Worm (Caenorhabditis elegans) whole organism, L3 larva: ENCODE measurements around the gene Y57G7A.6.

Source experiments
- R02D3.7 ChIP-seq: fragments of 150-350 bp; optimal IDR thresholded peaks from 2 replicates; lab custom pipeline; 2014; ENCODE audit warnings: missing biosample characterization, missing genetic modification characterization
- ZK546.5 ChIP-seq: sonication (generic microtip); optimal IDR thresholded peaks from 2 replicates; lab custom pipeline; 2017; ENCODE audit warnings: missing biosample characterization, missing genetic modification characterization
- ama-1 ChIP-seq: fragments of 150-350 bp; optimal IDR thresholded peaks from 2 replicates; lab custom pipeline; 2018
- ceh-16 ChIP-seq: sonication (generic microtip); optimal IDR thresholded peaks from 2 replicates; lab custom pipeline; 2017; ENCODE audit warnings: missing biosample characterization, missing genetic modification characterization
- ceh-28 ChIP-seq: fragments of 150-350 bp; optimal IDR thresholded peaks from 2 replicates; lab custom pipeline; 2014; ENCODE audit warnings: missing biosample characterization, missing genetic modification reagents, missing genetic modification characterization
- ceh-82 ChIP-seq: fragments of 150-350 bp; optimal IDR thresholded peaks from 2 replicates; lab custom pipeline; 2014; ENCODE audit warnings: missing biosample characterization, missing genetic modification characterization
- ceh-9 ChIP-seq: sonication (generic microtip); optimal IDR thresholded peaks from 2 replicates; lab custom pipeline; 2018; ENCODE audit warnings: missing biosample characterization, missing genetic modification characterization
- daf-12 ChIP-seq: fragments of 150-350 bp; optimal IDR thresholded peaks from 2 replicates; lab custom pipeline; 2014; ENCODE audit warnings: missing biosample characterization, missing genetic modification reagents, missing genetic modification characterization
- egl-27 ChIP-seq: sonication (generic microtip); optimal IDR thresholded peaks from 4 replicates; lab custom pipeline; 2017; ENCODE audit warnings: missing biosample characterization, missing genetic modification reagents, missing genetic modification characterization
- elt-1 ChIP-seq: fragments of 150-350 bp; optimal IDR thresholded peaks from 2 replicates; lab custom pipeline; 2014; ENCODE audit warnings: missing biosample characterization, missing genetic modification characterization
- elt-2 ChIP-seq: sonication (generic microtip); optimal IDR thresholded peaks from 2 replicates; lab custom pipeline; 2016; ENCODE audit warnings: missing genetic modification reagents, mild to moderate bottlenecking, missing genetic modification characterization, missing compliant biosample characterization
- elt-3 ChIP-seq, 3 experiments: fragments of 150-350 bp in 1 of 3; sonication (generic microtip) in 2 of 3; optimal IDR thresholded peaks; 2 replicates in 2 of 3; 4 replicates in 1 of 3; lab custom pipeline; 2014 to 2017; ENCODE audit warnings: missing biosample characterization in 3 of 3, missing genetic modification characterization in 3 of 3
- eor-1 ChIP-seq, 2 experiments: fragments of 150-350 bp; optimal IDR thresholded peaks; 2 replicates each; lab custom pipeline; 2014 to 2018; ENCODE audit warnings: missing biosample characterization in 2 of 2, missing genetic modification characterization in 2 of 2
- fkh-10 ChIP-seq: sonication (generic microtip); optimal IDR thresholded peaks from 2 replicates; lab custom pipeline; 2017; ENCODE audit warnings: missing biosample characterization, missing genetic modification reagents, missing genetic modification characterization
- fkh-2 ChIP-seq: fragments of 150-350 bp; optimal IDR thresholded peaks from 2 replicates; lab custom pipeline; 2014; ENCODE audit warnings: missing biosample characterization, missing genetic modification reagents, missing genetic modification characterization
- fos-1 ChIP-seq: fragments of 150-350 bp; optimal IDR thresholded peaks from 2 replicates; lab custom pipeline; 2014; ENCODE audit warnings: missing biosample characterization, missing genetic modification characterization
- hmg-11 ChIP-seq: sonication (generic microtip); optimal IDR thresholded peaks from 2 replicates; lab custom pipeline; 2016; ENCODE audit warnings: missing genetic modification characterization, missing compliant biosample characterization
- jun-1 ChIP-seq: fragments of 150-350 bp; optimal IDR thresholded peaks from 2 replicates; lab custom pipeline; 2014; ENCODE audit warnings: missing biosample characterization, missing genetic modification reagents, missing genetic modification characterization
- lin-15B ChIP-seq: fragments of 150-350 bp; optimal IDR thresholded peaks from 2 replicates; lab custom pipeline; 2014; ENCODE audit warnings: missing biosample characterization, missing genetic modification characterization
- lin-39 ChIP-seq: fragments of 150-350 bp; optimal IDR thresholded peaks from 2 replicates; lab custom pipeline; 2018; ENCODE audit warnings: missing biosample characterization, missing genetic modification reagents, missing genetic modification characterization
- lsy-12 ChIP-seq: sonication (generic microtip); optimal IDR thresholded peaks from 2 replicates; lab custom pipeline; 2016; ENCODE audit warnings: mild to moderate bottlenecking, missing genetic modification characterization, missing compliant biosample characterization
- mdl-1 ChIP-seq: fragments of 150-350 bp; optimal IDR thresholded peaks from 2 replicates; lab custom pipeline; 2014; ENCODE audit warnings: missing biosample characterization, missing genetic modification characterization
- mml-1 ChIP-seq: fragments of 150-350 bp; sonication (generic microtip); optimal IDR thresholded peaks from 3 replicates; lab custom pipeline; 2014; ENCODE audit warnings: missing biosample characterization, missing genetic modification characterization
- nfya-1 ChIP-seq: sonication (generic microtip); optimal IDR thresholded peaks from 2 replicates; lab custom pipeline; 2017; ENCODE audit warnings: missing genetic modification characterization, mild to moderate bottlenecking, missing compliant biosample characterization, antibody characterized with exemption, moderate library complexity; ENCODE audit not compliant: insufficient read depth
- nhr-11 ChIP-seq: fragments of 150-350 bp; optimal IDR thresholded peaks from 2 replicates; lab custom pipeline; 2014; ENCODE audit warnings: missing biosample characterization, missing genetic modification characterization
- nhr-12 ChIP-seq: fragments of 150-350 bp; optimal IDR thresholded peaks from 2 replicates; lab custom pipeline; 2014; ENCODE audit warnings: missing biosample characterization, missing genetic modification characterization
- nhr-23 ChIP-seq: fragments of 150-350 bp; optimal IDR thresholded peaks from 2 replicates; lab custom pipeline; 2014; ENCODE audit warnings: missing biosample characterization, missing genetic modification reagents, missing genetic modification characterization
- nhr-237 ChIP-seq: fragments of 150-350 bp; optimal IDR thresholded peaks from 2 replicates; lab custom pipeline; 2014; ENCODE audit warnings: missing biosample characterization, missing genetic modification characterization
- nhr-25 ChIP-seq: sonication (generic microtip); optimal IDR thresholded peaks from 2 replicates; lab custom pipeline; 2017; ENCODE audit warnings: missing biosample characterization, missing genetic modification characterization
- nhr-43 ChIP-seq: sonication (generic microtip); optimal IDR thresholded peaks from 2 replicates; lab custom pipeline; 2016; ENCODE audit warnings: mild to moderate bottlenecking, missing genetic modification characterization, missing compliant biosample characterization; ENCODE audit not compliant: poor library complexity, severe bottlenecking
- nhr-67 ChIP-seq: fragments of 150-350 bp; optimal IDR thresholded peaks from 2 replicates; lab custom pipeline; 2014; ENCODE audit warnings: missing biosample characterization, missing genetic modification characterization
- pha-4 ChIP-seq: fragments of 150-350 bp; optimal IDR thresholded peaks from 2 replicates; lab custom pipeline; 2014; ENCODE audit warnings: missing biosample characterization, missing genetic modification reagents, missing genetic modification characterization
- pqm-1 ChIP-seq: fragments of 150-350 bp; optimal IDR thresholded peaks from 2 replicates; lab custom pipeline; 2017; ENCODE audit warnings: missing biosample characterization, missing genetic modification characterization, inconsistent platforms
- skn-1 ChIP-seq: fragments of 150-350 bp; optimal IDR thresholded peaks from 2 replicates; lab custom pipeline; 2014; ENCODE audit warnings: missing biosample characterization, missing genetic modification characterization
- snpc-4 ChIP-seq: fragments of 150-350 bp; optimal IDR thresholded peaks from 2 replicates; lab custom pipeline; 2014; ENCODE audit warnings: missing biosample characterization, missing genetic modification characterization
- tbx-2 ChIP-seq: sonication (generic microtip); optimal IDR thresholded peaks from 2 replicates; lab custom pipeline; 2016; ENCODE audit warnings: mild to moderate bottlenecking, missing genetic modification characterization, missing compliant biosample characterization
- unc-39 ChIP-seq: sonication (generic microtip); optimal IDR thresholded peaks from 4 replicates; lab custom pipeline; 2017; ENCODE audit warnings: missing biosample characterization, missing genetic modification characterization
- unc-62 ChIP-seq: fragments of 150-350 bp; sonication (generic microtip); optimal IDR thresholded peaks from 4 replicates; lab custom pipeline; 2014; ENCODE audit warnings: missing biosample characterization, missing genetic modification reagents, missing genetic modification characterization
- zag-1 ChIP-seq: fragments of 150-350 bp; optimal IDR thresholded peaks from 2 replicates; lab custom pipeline; 2014; ENCODE audit warnings: missing biosample characterization, missing genetic modification characterization
- ztf-11 ChIP-seq: fragments of 150-350 bp; optimal IDR thresholded peaks from 2 replicates; lab custom pipeline; 2014; ENCODE audit warnings: missing biosample characterization, missing genetic modification characterization

The Y57G7A.6 gene

DNA sequence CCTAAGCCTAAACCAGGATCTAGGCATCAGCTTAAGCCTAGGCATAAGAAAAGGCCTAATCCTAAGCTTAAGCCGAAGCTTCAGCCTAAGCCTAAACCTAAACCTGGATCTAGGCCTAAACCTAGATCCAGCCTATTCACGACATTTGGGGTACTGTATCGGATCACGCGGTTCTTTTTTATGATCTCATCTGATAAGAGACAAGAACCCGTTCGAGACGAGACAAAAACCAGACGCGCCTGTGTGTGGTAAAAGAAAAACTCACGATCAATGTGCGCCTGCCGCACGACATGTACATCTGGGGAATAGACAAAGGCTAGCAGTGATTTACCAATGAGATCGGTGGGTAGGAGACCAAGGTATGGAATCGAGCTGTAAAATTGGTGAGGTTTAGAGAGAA lies 45.0 kb downstream of the Y57G7A.6 start:
- no peak for TF ChIP-seq nhr-67 (tag; lab: Kevin White, UChicago)
- no peak for TF ChIP-seq nhr-12
- no peak for TF ChIP-seq mdl-1
- no peak for TF ChIP-seq fkh-2 (tag; lab: Kevin White, UChicago)
- no peak for TF ChIP-seq fos-1 (tag; lab: Kevin White, UChicago)
- TF ChIP-seq ceh-82 (tag; lab: Kevin White, UChicago), result no peak
- no peak for TF ChIP-seq zag-1
- peak in 1 of 3 experiments; percentile 70 for TF ChIP-seq elt-3 (tag; optimal IDR thresholded peaks at IDR 0.05; lab: Kevin White, UChicago)
- no peak for TF ChIP-seq elt-2 (tag; lab: Kevin White, UChicago)
- TF ChIP-seq elt-1 (tag; lab: Kevin White, UChicago), result peak; percentile 55
- TF ChIP-seq ceh-16 (tag; lab: Kevin White, UChicago), result no peak
- no peak for TF ChIP-seq egl-27 (tag; lab: Kevin White, UChicago)
- TF ChIP-seq lsy-12 (tag; lab: Kevin White, UChicago), result peak; percentile 13
- TF ChIP-seq pqm-1 (tag; lab: Kevin White, UChicago), result no peak
- no peak for TF ChIP-seq fkh-10
- no peak for TF ChIP-seq pha-4 (tag; lab: Kevin White, UChicago)
- peak; percentile 4 for TF ChIP-seq nfya-1
- peak; percentile 32 for TF ChIP-seq nhr-25 (tag; lab: Kevin White, UChicago)
- TF ChIP-seq nhr-43 (tag; lab: Kevin White, UChicago), result peak; percentile 62
- TF ChIP-seq ceh-9 (tag; lab: Kevin White, UChicago), result no peak
- no peak for TF ChIP-seq nhr-237 (tag; lab: Kevin White, UChicago)
- TF ChIP-seq ama-1, result no peak
- no peak for TF ChIP-seq skn-1 (tag; lab: Kevin White, UChicago)

DNA sequence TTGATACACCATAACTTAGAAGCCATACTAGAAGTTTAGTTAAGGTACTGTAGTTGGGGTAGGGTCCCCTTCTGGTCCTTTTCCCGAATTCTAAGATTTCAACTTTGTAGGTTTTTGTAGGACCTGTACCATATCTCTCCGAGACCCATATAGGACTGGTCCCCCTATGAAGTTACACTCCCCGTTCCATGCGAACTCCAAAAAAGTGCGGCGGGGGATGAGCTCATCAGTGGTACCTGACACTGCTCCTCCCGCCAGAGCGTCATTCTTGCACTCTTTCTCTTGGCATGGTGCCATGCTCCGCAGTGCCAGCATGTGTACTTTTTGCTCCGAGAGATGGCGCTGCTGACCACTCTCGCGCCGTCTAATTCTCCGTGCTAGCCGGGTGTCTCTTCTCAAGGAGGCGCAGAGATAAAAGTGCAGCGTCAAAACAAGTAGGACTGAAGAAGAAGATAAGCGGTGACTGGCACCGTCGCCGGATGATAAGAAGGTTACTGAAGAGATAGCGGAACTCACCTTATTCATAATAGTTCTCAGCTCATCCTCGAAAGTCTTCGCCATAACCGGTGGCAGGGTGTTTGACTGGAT lies 45.9 kb downstream of the Y57G7A.6 start:
- TF ChIP-seq nhr-23 (tag; lab: Kevin White, UChicago) (peak; percentile 18), nhr-43 (tag; lab: Kevin White, UChicago) (peak; percentile 65), unc-39 (tag; lab: Kevin White, UChicago) (no peak), lin-15B (no peak), pqm-1 (tag; lab: Kevin White, UChicago) (peak; percentile 0), jun-1 (tag; lab: Kevin White, UChicago) (no peak), zag-1 (no peak), snpc-4 (tag; lab: Kevin White, UChicago) (no peak), nfya-1 (peak; percentile 74), ZK546.5 (tag; lab: Kevin White, UChicago) (no peak), pha-4 (tag; lab: Kevin White, UChicago) (peak; percentile 65), elt-2 (tag; lab: Kevin White, UChicago) (peak; percentile 41), mdl-1 (peak; percentile 21), elt-3 (tag; optimal IDR thresholded peaks at IDR 0.05; lab: Kevin White, UChicago) (peak in 1 of 3 experiments; percentile 80), fos-1 (tag; lab: Kevin White, UChicago) (peak; percentile 68), lin-39 (tag; lab: Kevin White, UChicago) (peak; percentile 39), ama-1 (peak; percentile 10), tbx-2 (tag; lab: Kevin White, UChicago) (peak; percentile 9), lsy-12 (tag; lab: Kevin White, UChicago) (peak; percentile 43), skn-1 (tag; lab: Kevin White, UChicago) (peak; percentile 22), ceh-28 (tag; lab: Kevin White, UChicago) (peak; percentile 40)

DNA sequence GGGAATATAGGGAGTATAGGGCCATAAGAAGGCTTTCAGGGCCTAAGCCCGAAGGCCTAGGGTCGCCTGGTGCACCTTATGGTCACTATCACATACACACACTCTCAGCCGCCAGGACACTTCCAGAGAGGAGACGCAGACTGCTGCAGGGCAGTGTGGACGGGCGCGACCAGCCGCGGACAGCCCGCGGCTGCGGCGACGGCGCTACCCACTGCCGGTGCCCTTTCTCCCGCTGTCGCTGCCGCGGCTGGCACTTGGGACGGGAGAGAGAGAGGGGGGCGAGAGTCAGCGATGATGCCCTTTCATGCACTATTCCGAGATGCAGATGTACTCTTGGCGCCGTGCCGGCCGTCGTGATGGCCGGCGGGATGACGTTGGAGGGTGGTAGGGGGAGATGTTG lies 47.6 kb downstream of the Y57G7A.6 start:
- TF ChIP-seq nhr-23 (tag; lab: Kevin White, UChicago), result peak; percentile 72
- TF ChIP-seq daf-12, result peak; percentile 73
- peak; percentile 77 for TF ChIP-seq unc-62
- TF ChIP-seq elt-1 (tag; lab: Kevin White, UChicago), result peak; percentile 52
- no peak for TF ChIP-seq nhr-12
- TF ChIP-seq nfya-1, result peak; percentile 78
- TF ChIP-seq pha-4 (tag; lab: Kevin White, UChicago), result peak; percentile 40
- TF ChIP-seq unc-39 (tag; lab: Kevin White, UChicago), result no peak
- peak in 1 of 3 experiments; percentile 74 for TF ChIP-seq elt-3 (tag; optimal IDR thresholded peaks at IDR 0.05; lab: Kevin White, UChicago)
- peak; percentile 78 for TF ChIP-seq hmg-11 (tag; lab: Kevin White, UChicago)
- TF ChIP-seq nhr-11, result peak; percentile 10
- peak; percentile 16 for TF ChIP-seq mdl-1
- no peak for TF ChIP-seq ztf-11
- TF ChIP-seq snpc-4 (tag; lab: Kevin White, UChicago), result no peak
- peak; percentile 47 for TF ChIP-seq ceh-28 (tag; lab: Kevin White, UChicago)
- peak; percentile 79 for TF ChIP-seq lsy-12 (tag; lab: Kevin White, UChicago)
- TF ChIP-seq ceh-82 (tag; lab: Kevin White, UChicago), result peak; percentile 15
- TF ChIP-seq lin-15B, result peak; percentile 18
- peak; percentile 24 for TF ChIP-seq skn-1 (tag; lab: Kevin White, UChicago)
- peak; percentile 32 for TF ChIP-seq R02D3.7 (tag; lab: Kevin White, UChicago)
- peak; percentile 88 for TF ChIP-seq lin-39 (tag; lab: Kevin White, UChicago)
- TF ChIP-seq fos-1 (tag; lab: Kevin White, UChicago), result no peak
- TF ChIP-seq jun-1 (tag; lab: Kevin White, UChicago), result peak; percentile 24
- peak; percentile 11 for TF ChIP-seq elt-2 (tag; lab: Kevin White, UChicago)
- no peak for TF ChIP-seq nhr-237 (tag; lab: Kevin White, UChicago)
- TF ChIP-seq eor-1 (tag; optimal IDR thresholded peaks at IDR 0.05; lab: Kevin White, UChicago), result no peak
- peak; percentile 43 for TF ChIP-seq nhr-25 (tag; lab: Kevin White, UChicago)
- TF ChIP-seq mml-1 (tag; lab: Kevin White, UChicago), result no peak
- peak; percentile 19 for TF ChIP-seq nhr-43 (tag; lab: Kevin White, UChicago)
- peak; percentile 52 for TF ChIP-seq tbx-2 (tag; lab: Kevin White, UChicago)
